Worm (Caenorhabditis elegans) whole organism, L4 larva: ENCODE results near the gene Y45G5AM.3.

Experiments
- D1046.2 ChIP-seq: fragments of 200-800 bp; sonication (Bioruptor generic); IDR thresholded peaks from 2 replicates; pipeline ENCODE4 v1.3.6; 2022; ENCODE audit warnings: missing genetic modification characterization, missing compliant biosample characterization
- F10B5.3 ChIP-seq: sonication (generic microtip); optimal IDR thresholded peaks from 2 replicates; lab custom pipeline; 2016; ENCODE audit warnings: mild to moderate bottlenecking, missing genetic modification characterization, missing compliant biosample characterization
- ceh-44 ChIP-seq: fragments of 200-800 bp; sonication (Bioruptor generic); IDR thresholded peaks from 2 replicates; pipeline ENCODE4 v1.3.6; 2022; ENCODE audit warnings: missing genetic modification reagents, missing genetic modification characterization, missing compliant biosample characterization
- fkh-10 ChIP-seq: fragments of 150-350 bp; optimal IDR thresholded peaks from 2 replicates; lab custom pipeline; 2014; ENCODE audit warnings: missing biosample characterization, missing genetic modification reagents, missing genetic modification characterization
- mxl-3 ChIP-seq: fragments of 200-800 bp; sonication (Bioruptor generic); optimal IDR thresholded peaks from 2 replicates; lab custom pipeline; 2018; ENCODE audit warnings: mild to moderate bottlenecking, missing genetic modification characterization, missing compliant biosample characterization
- nhr-237 ChIP-seq: sonication (generic microtip); optimal IDR thresholded peaks from 2 replicates; lab custom pipeline; 2017; ENCODE audit warnings: missing biosample characterization, missing genetic modification characterization
- skn-1 ChIP-seq: fragments of 150-350 bp; optimal IDR thresholded peaks from 2 replicates; lab custom pipeline; 2014; ENCODE audit warnings: missing biosample characterization, missing genetic modification characterization
- ztf-11 ChIP-seq: fragments of 150-350 bp; optimal IDR thresholded peaks from 2 replicates; lab custom pipeline; 2014; ENCODE audit warnings: missing biosample characterization, missing genetic modification characterization

- no peak for TF ChIP-seq skn-1 (tag; lab: Kevin White, UChicago)
- TF ChIP-seq nhr-237, result no peak
- no peak for TF ChIP-seq D1046.2
- no peak for TF ChIP-seq F10B5.3 (tag; lab: Kevin White, UChicago)
- TF ChIP-seq ztf-11, result no peak
- no peak for TF ChIP-seq fkh-10
- TF ChIP-seq ceh-44 (GFP tag; lab: Robert Waterston, UW), result no peak
- no peak for TF ChIP-seq mxl-3 (GFP tag; lab: Kevin White, UChicago)
Measured at ce11 chrV:4138688-4139087, 25.7 kb upstream of the Y45G5AM.3 start, which contains the start of gene lgc-29.
